Fruit fly (Drosophila melanogaster): Measurements from ENCODE around the gene CG12659.
A peak's percentile ranks its signal among the peaks of the same experiment; 100 is the strongest.

Gene CG12659

dm6 chrX:8561404-8562397 lies 29.8 kb downstream of the CG12659 start (continued):
- TF ChIP-seq Sox14 (GFP tag; optimal IDR thresholded peaks at IDR 0.05) = peak; percentile 61
- TF ChIP-seq CG6163 (GFP tag; IDR thresholded peaks at IDR 0.05) = no peak; the same call in 2 of the 3 replicates
- no peak for TF ChIP-seq dac (GFP tag; optimal IDR thresholded peaks at IDR 0.05)
- no peak; the same call in 1 of the 2 replicates for TF ChIP-seq CG11294 (GFP tag; IDR thresholded peaks at IDR 0.05)
- TF ChIP-seq topi (GFP tag; optimal IDR thresholded peaks at IDR 0.05) = peak; percentile 51
- peak; percentile 81 for TF ChIP-seq vri (GFP tag; optimal IDR thresholded peaks at IDR 0.05)
- peak; percentile 5 for TF ChIP-seq fd59A (GFP tag; optimal IDR thresholded peaks at IDR 0.05)
- peak; percentile 65 for TF ChIP-seq CG3919 (GFP tag; optimal IDR thresholded peaks at IDR 0.05)
- TF ChIP-seq svp (GFP tag) = peak; percentile 71
- peak; percentile 53 for TF ChIP-seq lz (GFP tag; optimal IDR thresholded peaks at IDR 0.05)
- peak; percentile 18 for TF ChIP-seq CG1621 (tag; optimal IDR thresholded peaks at IDR 0.05)
- TF ChIP-seq CG31627 (GFP tag; optimal IDR thresholded peaks at IDR 0.05) = peak; percentile 37
- TF ChIP-seq OdsH (GFP tag; optimal IDR thresholded peaks at IDR 0.05) = peak; percentile 46
- TF ChIP-seq CG9139 (GFP tag; optimal IDR thresholded peaks at IDR 0.05) = no peak
- peak; percentile 20 for TF ChIP-seq CG10669 (GFP tag; optimal IDR thresholded peaks at IDR 0.05)
- no peak for TF ChIP-seq dsx (GFP tag; optimal IDR thresholded peaks at IDR 0.05; ENCODE audit: poor library complexity, severe bottlenecking)
- peak; percentile 36 for TF ChIP-seq net (GFP tag; optimal IDR thresholded peaks at IDR 0.05)
- TF ChIP-seq eg (GFP tag; IDR thresholded peaks at IDR 0.05) = peak; percentile 75
- peak; percentile 51 for TF ChIP-seq CG6276 (GFP tag; optimal IDR thresholded peaks at IDR 0.05)
- no peak for TF ChIP-seq CG16779 (tag; optimal IDR thresholded peaks at IDR 0.05)
- TF ChIP-seq CG10631 (GFP tag; optimal IDR thresholded peaks at IDR 0.05) = peak; percentile 44
- peak; percentile 44 to 50 for TF ChIP-seq ss (GFP tag; optimal IDR thresholded peaks at IDR 0.05)
- TF ChIP-seq Smox (GFP tag; optimal IDR thresholded peaks at IDR 0.05) = no peak

DNA sequence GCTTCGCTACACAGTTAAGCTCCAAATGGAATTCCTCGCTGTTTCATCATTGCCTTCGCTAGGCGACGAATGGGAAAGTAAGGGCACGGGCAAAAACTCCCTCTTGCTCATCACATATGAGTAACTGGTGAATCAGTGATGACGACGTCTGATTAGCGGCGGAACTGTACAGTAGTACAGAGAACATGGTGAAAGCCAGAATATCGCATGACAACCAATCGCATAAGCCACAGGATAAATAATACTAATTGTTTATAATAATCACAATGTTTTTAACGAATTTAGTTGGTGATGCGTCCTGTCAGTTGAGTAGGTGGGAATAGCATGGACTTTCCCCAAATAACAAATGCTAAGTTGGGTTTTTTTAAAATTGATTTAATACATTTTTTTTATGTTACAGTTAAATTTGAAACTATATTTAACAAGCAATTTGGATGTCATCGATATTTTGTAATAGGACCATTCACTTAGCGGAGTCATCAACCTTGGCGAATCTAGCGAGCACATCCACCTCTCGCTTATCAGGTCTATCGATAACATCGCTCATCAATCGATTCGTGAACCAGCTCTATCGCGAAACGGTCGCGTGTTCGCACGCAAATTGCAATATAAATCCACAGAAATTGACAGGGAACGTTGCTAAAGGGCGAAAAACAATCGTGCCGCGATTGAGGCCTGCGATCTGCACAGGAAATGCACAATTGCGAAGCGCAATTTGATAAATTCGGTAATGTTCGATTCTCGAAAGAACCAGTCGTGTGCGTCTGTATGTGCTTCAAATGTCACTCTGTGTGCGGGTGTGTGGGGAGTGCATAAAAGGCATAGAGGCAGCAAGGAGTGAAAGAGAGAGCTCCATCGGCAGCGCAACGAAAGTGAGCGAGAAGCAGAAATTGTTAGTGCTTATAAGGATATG lies 31.2 kb downstream of the CG12659 start, which contains the start of the genes CG12112 and Trf4-1:
Gene CG12112 (minus strand): TSS at position 106 of the 913 bp plus-strand sequence.
Gene Trf4-1 (plus strand): TSS at position 236 of the 913 bp plus-strand sequence.
- TF ChIP-seq net (GFP tag; optimal IDR thresholded peaks at IDR 0.05) (no peak), CG6808 (GFP tag; optimal IDR thresholded peaks at IDR 0.05) (no peak), Sox102F (GFP tag; optimal IDR thresholded peaks at IDR 0.05) (peak; percentile 6), CG16779 (tag; optimal IDR thresholded peaks at IDR 0.05) (no peak), salr (GFP tag; optimal IDR thresholded peaks at IDR 0.05) (no peak), Met (GFP tag; optimal IDR thresholded peaks at IDR 0.05) (peak; percentile 43), esn (GFP tag; optimal IDR thresholded peaks at IDR 0.05) (peak; percentile 55), cyc (GFP tag; optimal IDR thresholded peaks at IDR 0.05) (peak; percentile 26), CG11294 (GFP tag; IDR thresholded peaks at IDR 0.05) (no peak), Eip75B (GFP tag; optimal IDR thresholded peaks at IDR 0.05) (peak; percentile 46), Hr38 (GFP tag; optimal IDR thresholded peaks at IDR 0.05) (no peak), topi (GFP tag; optimal IDR thresholded peaks at IDR 0.05) (peak; percentile 27), Eip93F (GFP tag; optimal IDR thresholded peaks at IDR 0.05) (peak; percentile 3), Ets96B (tag; optimal IDR thresholded peaks at IDR 0.05) (no peak), eg (GFP tag; IDR thresholded peaks at IDR 0.05) (peak; percentile 21; the same call in 1 of the 3 replicates), CG32006 (GFP tag; optimal IDR thresholded peaks at IDR 0.05) (no peak), CG11902 (GFP tag; optimal IDR thresholded peaks at IDR 0.05) (no peak), Hr39 (GFP tag; optimal IDR thresholded peaks at IDR 0.05) (peak; percentile 32), CG6854 (GFP tag; optimal IDR thresholded peaks at IDR 0.05) (no peak), CG11762 (GFP tag; optimal IDR thresholded peaks at IDR 0.05; ENCODE audit: insufficient read depth) (no peak), Sox14 (GFP tag; optimal IDR thresholded peaks at IDR 0.05) (no peak), CG34406 (GFP tag; optimal IDR thresholded peaks at IDR 0.05) (no peak), CG6163 (GFP tag; IDR thresholded peaks at IDR 0.05) (peak; percentile 57), CG10669 (GFP tag; optimal IDR thresholded peaks at IDR 0.05) (no peak), fd85E (GFP tag; optimal IDR thresholded peaks at IDR 0.05) (no peak), CG3032 (tag; optimal IDR thresholded peaks at IDR 0.05) (peak; percentile 2), Ets21C (GFP tag; optimal IDR thresholded peaks at IDR 0.05) (peak; percentile 27), ss (GFP tag; optimal IDR thresholded peaks at IDR 0.05) (peak in 1 of 2 experiments; percentile 60), CG8319 (GFP tag; optimal IDR thresholded peaks at IDR 0.05) (no peak), vri (GFP tag; optimal IDR thresholded peaks at IDR 0.05) (no peak), CG31627 (GFP tag; optimal IDR thresholded peaks at IDR 0.05) (peak; percentile 55), CG6276 (GFP tag; optimal IDR thresholded peaks at IDR 0.05) (no peak), fd59A (GFP tag; optimal IDR thresholded peaks at IDR 0.05) (no peak)
